Worm (Caenorhabditis elegans) whole organism, early embryonic: ENCODE data around the gene chtl-1.

ENCODE experiments used
- ama-1 ChIP-seq: fragments of 150-350 bp; optimal IDR thresholded peaks from 2 replicates; lab custom pipeline; 2014
- ceh-36 ChIP-seq: sonication (generic microtip); optimal IDR thresholded peaks from 2 replicates; lab custom pipeline; 2016; ENCODE audit warnings: missing genetic modification characterization, inconsistent platforms, missing compliant biosample characterization
- flt-1 ChIP-seq: fragments of 200-800 bp; sonication (Bioruptor generic); IDR thresholded peaks from 2 replicates; pipeline ENCODE4 v1.3.6; 2022; ENCODE audit warnings: missing genetic modification characterization, missing compliant biosample characterization
- hnd-1 ChIP-seq: sonication (generic microtip); optimal IDR thresholded peaks from 2 replicates; lab custom pipeline; 2016; ENCODE audit warnings: missing genetic modification characterization, missing compliant biosample characterization
- tbx-37 ChIP-seq: fragments of 200-800 bp; sonication (Bioruptor generic); conservative IDR thresholded peaks from 2 replicates; pipeline ENCODE4 v1.3.6; 2022; ENCODE audit warnings: missing genetic modification reagents, missing genetic modification characterization, missing compliant biosample characterization

DNA sequence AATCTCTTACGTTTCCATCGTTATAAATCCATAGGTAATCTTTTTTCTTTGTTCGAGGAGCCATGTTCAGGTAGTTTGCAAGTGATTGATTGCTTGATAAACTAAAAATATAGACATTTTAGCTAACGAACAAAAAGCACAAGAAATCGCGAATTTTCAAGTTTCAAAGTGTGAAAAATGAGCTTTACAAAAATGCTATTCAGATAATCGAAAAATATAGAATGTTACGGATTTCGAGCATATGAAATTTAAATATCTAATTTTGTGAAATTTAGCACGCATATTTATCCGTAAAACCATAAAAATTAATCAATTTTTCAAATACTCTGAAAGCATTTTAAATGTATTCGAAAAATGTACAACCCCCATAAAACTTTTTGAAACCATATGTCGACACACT, 28.8 kb downstream of the chtl-1 start, which contains the start of gene C26B9.6:
- no peak for TF ChIP-seq ama-1
- no peak for TF ChIP-seq hnd-1 (tag; lab: Kevin White, UChicago)
- no peak for TF ChIP-seq ceh-36 (tag; lab: Kevin White, UChicago)
- no peak for TF ChIP-seq tbx-37 (GFP tag; lab: Robert Waterston, UW)
- no peak for TF ChIP-seq flt-1 (GFP tag; lab: Robert Waterston, UW)
